Fruit fly (Drosophila melanogaster) Kc167 (cell line): Measurements from ENCODE around the gene Ada1-2.

Source experiments
- Sin3A ChIP-seq: fragments of >200 bp; optimal IDR thresholded peaks from 2 replicates; lab custom pipeline; 2018; ENCODE audit warnings: missing external identifiers
- h ChIP-seq: fragments of >200 bp; optimal IDR thresholded peaks from 3 replicates; lab custom pipeline; 2018; ENCODE audit warnings: missing external identifiers
- insv ChIP-seq: fragments of >200 bp; optimal IDR thresholded peaks from 3 replicates; lab custom pipeline; 2018; ENCODE audit warnings: missing external identifiers
- psq ChIP-seq: fragments of >200 bp; optimal IDR thresholded peaks from 2 replicates; lab custom pipeline; 2017; ENCODE audit warnings: missing external identifiers
- ttk ChIP-seq: sonication (Bioruptor generic); optimal IDR thresholded peaks from 2 replicates; lab custom pipeline; 2017; ENCODE audit warnings: missing external identifiers

DNA sequence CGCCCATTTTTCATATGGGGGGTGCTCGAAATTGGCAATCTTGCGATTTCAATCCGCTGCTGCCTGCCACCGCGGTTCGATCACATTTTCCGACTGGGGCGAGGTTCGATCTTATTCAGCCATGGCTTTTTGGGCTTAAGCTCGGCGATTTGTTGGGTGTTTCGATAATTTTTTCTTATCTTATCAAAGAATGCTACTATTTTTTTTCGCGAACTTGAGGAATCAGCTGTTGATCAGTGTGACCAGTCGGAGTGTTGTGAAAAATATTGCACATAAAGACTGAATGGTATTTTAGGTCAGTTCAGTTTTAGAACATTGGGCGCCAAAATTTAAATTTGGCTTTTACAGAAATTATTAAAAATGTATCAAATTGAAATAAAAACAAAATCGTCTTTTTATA, 28.0 kb downstream of the Ada1-2 start, which contains the start of gene Wdr81:
- TF ChIP-seq h (lab: Kevin White, UChicago) (no peak), insv (lab: Kevin White, UChicago) (no peak), Sin3A (lab: Kevin White, UChicago) (no peak), ttk (lab: Kevin White, UChicago) (no peak), psq (lab: Kevin White, UChicago) (no peak)
